Worm (Caenorhabditis elegans) whole organism, dauer: Measurements from ENCODE around the gene B0393.5.
"Not testable (repeated sequence)": the region's sequence is repeated elsewhere in the genome, so short reads cannot be mapped to it uniquely, and the experiment has no call there.

Source experiments
- unc-62 ChIP-seq: sonication (generic microtip); optimal IDR thresholded peaks from 2 replicates; lab custom pipeline; 2017; ENCODE audit warnings: missing biosample characterization, missing genetic modification reagents, missing genetic modification characterization

B0393.5 gene

ce11 chrIII:4765474-4765873 is at the start of gene B0393.5:
TSS of gene B0393.5 (plus strand) at chrIII:4765774.
- no peak for TF ChIP-seq unc-62 (GFP tag; lab: Kevin White, UChicago)

ce11 chrIII:4720620-4721227 is 44.9 kb upstream of the B0393.5 start, which contains the start of gene emb-5:
TSS of gene emb-5 (minus strand) at chrIII:4720670.
- no peak for TF ChIP-seq unc-62 (GFP tag; lab: Kevin White, UChicago)

DNA sequence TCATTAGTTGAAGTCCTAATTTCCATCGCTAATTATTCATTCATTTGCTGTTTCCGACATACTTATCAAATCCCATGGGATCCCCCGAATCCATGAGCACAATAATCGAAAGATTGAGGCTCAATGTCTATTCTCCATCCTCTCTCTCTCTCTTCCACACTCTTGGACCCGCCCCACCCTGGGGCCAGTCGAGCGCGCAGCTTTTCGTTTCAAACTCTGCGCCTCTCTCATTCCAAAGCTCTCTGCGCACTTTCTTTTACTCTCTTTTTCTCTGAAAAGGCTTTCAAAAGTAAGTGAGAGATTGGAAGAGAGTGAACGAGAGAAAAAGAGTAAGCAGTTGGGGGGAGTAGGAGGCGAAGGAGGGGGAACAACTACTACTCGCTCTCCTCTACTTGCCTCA is 43.8 kb upstream of the B0393.5 start, which contains the start of gene acy-1:
TSS of gene acy-1 (plus strand) at position 346 of the 400 bp plus-strand sequence.
- no peak for TF ChIP-seq unc-62 (GFP tag; lab: Kevin White, UChicago)

DNA sequence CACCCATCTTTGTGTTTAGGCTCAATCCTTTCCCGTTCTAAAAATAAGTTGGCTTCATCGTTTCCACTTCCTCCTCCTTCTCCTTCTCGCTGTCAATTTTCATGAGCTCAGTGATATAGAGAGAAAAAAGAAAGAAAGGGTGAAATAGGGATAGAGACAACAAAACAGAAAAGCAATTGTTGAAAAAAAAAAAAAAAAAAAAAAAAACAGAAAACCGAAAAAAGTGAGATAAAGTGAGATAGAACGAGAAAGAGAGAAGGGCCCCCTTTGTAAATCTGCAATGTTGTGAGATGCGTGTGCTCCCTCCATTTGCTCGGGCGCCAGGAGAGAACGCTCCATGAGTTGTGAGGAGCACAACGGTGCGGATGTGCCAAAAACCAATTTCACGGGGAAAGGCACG is 41.7 kb upstream of the B0393.5 start:
- no peak for TF ChIP-seq unc-62 (GFP tag; lab: Kevin White, UChicago)

- no peak for TF ChIP-seq unc-62 (GFP tag; lab: Kevin White, UChicago)
These were observed 34.1 kb upstream of the B0393.5 start, which contains the start of gene F17C8.3 for ce11 chrIII:4731295-4731988. TSS of gene F17C8.3 (plus strand) at chrIII:4731938.

DNA sequence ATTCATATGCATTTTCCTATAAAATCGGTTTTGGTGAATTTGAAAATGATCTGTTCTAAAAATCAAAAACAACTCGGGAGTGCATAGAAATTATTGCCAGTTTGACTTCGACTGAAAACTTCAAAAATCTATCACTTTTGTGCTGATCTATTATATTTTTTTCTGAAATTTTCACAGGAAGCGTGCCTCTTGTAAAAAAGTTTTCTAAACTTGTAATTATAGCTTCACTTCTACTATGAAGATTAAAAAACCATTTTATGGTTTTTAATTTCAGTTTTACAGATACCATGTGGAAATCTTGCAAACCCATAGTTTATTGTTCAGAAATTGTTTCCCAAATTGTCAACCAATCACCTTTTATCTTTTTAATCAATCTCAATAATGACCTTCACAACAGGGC is 31.5 kb upstream of the B0393.5 start, which contains the start of gene F17C8.9:
TSS of gene F17C8.9 (plus strand) at position 301 of the 400 bp plus-strand sequence.
- no peak for TF ChIP-seq unc-62 (GFP tag; lab: Kevin White, UChicago)

- no peak for TF ChIP-seq unc-62 (GFP tag; lab: Kevin White, UChicago)
These were observed 30.1 kb upstream of the B0393.5 start, which contains the start of gene F17C8.7 for ce11 chrIII:4735443-4735842. TSS of gene F17C8.7 (plus strand) at chrIII:4735743.

- TF ChIP-seq unc-62 (GFP tag; lab: Kevin White, UChicago): no peak
These were observed 25.6 kb upstream of the B0393.5 start, which contains the start of gene ras-2 for ce11 chrIII:4739975-4740374. TSS of gene ras-2 (minus strand) at chrIII:4740075.

DNA sequence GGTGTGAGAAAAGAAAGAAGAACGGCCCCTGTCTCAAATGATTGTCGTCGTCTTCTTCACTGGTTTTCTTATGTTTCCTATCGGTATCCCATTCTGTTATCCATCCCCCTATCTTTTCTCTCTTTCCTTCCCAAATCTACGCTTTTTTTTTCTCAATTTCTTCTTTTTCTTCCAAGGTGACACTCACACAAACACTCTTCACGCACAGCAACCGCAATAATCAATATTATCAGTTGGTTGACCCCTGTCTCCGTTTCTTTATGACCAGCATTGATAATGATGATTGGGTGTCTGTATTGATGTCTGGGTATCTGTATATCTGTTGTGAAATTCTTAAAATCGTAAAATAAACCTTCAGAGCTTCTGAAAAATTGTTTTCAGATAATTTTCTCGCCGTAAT is 24.8 kb upstream of the B0393.5 start:
- TF ChIP-seq unc-62 (GFP tag; lab: Kevin White, UChicago): no peak

- TF ChIP-seq unc-62 (GFP tag; lab: Kevin White, UChicago): not testable (repeated sequence)
These were observed 23.0 kb upstream of the B0393.5 start, which contains the start of gene twk-6 for ce11 chrIII:4742620-4743019. TSS of gene twk-6 (plus strand) at chrIII:4742920.

- TF ChIP-seq unc-62 (GFP tag; lab: Kevin White, UChicago): no peak
These were observed 19.6 kb upstream of the B0393.5 start, which contains the start of gene F17C8.6 for ce11 chrIII:4745934-4746333. TSS of gene F17C8.6 (minus strand) at chrIII:4746034.

DNA sequence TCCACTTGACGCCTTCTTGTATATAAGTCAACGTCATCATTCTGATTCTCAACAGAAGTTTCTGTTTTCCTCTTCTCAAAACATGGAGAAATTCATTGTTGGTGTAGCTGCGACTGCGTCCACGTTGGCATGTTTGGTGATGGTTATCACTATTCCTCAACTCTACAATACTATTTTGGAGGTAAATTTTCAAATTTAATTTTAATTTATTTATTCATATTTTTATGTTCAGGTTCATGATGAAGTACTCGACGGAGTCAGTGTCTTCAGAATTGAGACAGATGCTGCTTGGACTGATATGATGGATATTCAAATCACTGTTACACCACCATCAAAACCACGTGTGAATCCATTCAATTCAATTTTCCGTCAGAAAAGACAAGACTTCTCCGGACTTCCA is 17.5 kb upstream of the B0393.5 start, which contains the start of gene col-89:
TSS of gene col-89 (plus strand) at position 19 of the 400 bp plus-strand sequence.
- TF ChIP-seq unc-62 (GFP tag; lab: Kevin White, UChicago): no peak

- no peak for TF ChIP-seq unc-62 (GFP tag; lab: Kevin White, UChicago)
These were observed 16.9 kb upstream of the B0393.5 start for ce11 chrIII:4748666-4749065.

- TF ChIP-seq unc-62 (GFP tag; lab: Kevin White, UChicago): no peak
These were observed 11.5 kb upstream of the B0393.5 start, which contains the start of the genes rps-0 and rbg-3 for ce11 chrIII:4754001-4754561. TSS of gene rps-0 (minus strand) at chrIII:4754051. TSS of gene rbg-3 (plus strand) at chrIII:4754424.

- TF ChIP-seq unc-62 (GFP tag; lab: Kevin White, UChicago): no peak
These were observed 8.6 kb upstream of the B0393.5 start, which contains the start of gene fbxl-2 for ce11 chrIII:4756983-4757382. TSS of gene fbxl-2 (plus strand) at chrIII:4757260.

DNA sequence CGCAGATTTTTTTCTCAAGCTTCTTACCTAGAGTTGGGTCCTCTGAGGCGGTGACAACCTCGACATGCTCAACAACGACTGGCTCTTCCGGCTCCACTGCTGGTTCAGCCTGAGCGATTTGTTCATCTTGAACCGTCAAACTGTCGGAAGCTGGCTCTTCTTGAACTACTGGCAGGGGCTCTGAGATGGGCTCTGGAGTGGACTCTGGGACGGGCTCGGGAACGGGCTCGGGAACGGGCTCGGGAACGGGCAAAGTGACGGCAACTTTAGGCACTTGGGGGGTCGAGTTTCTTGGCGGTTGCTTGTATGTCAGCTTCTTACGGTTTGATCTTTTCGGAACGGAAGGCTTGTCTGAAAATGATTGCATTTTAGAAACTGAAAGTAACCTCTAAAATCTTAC is 2.7 kb upstream of the B0393.5 start:
- no peak for TF ChIP-seq unc-62 (GFP tag; lab: Kevin White, UChicago)
